Worm (Caenorhabditis elegans) whole organism, late embryonic: ENCODE results near the gene C14E2.4.

Experiments
- C08G9.2 ChIP-seq: sonication (generic microtip); optimal IDR thresholded peaks from 2 replicates; lab custom pipeline; 2016; ENCODE audit warnings: mild to moderate bottlenecking, missing genetic modification characterization, moderate library complexity, missing compliant biosample characterization
- F13H6.1 ChIP-seq: sonication (generic microtip); optimal IDR thresholded peaks from 2 replicates; lab custom pipeline; 2016; ENCODE audit warnings: missing genetic modification characterization, missing compliant biosample characterization
- K02D7.2 ChIP-seq: sonication (generic microtip); optimal IDR thresholded peaks from 2 replicates; lab custom pipeline; 2017; ENCODE audit warnings: mild to moderate bottlenecking, missing genetic modification characterization, missing compliant biosample characterization
- T23F11.4 ChIP-seq: fragments of 200-800 bp; sonication (Bioruptor generic); optimal IDR thresholded peaks from 2 replicates; lab custom pipeline; 2018; ENCODE audit warnings: mild to moderate bottlenecking, missing genetic modification characterization, missing compliant biosample characterization
- Y22D7AL.16 ChIP-seq: sonication (generic microtip); optimal IDR thresholded peaks from 2 replicates; lab custom pipeline; 2016; ENCODE audit warnings: missing genetic modification characterization, missing compliant biosample characterization
- ahr-1 ChIP-seq: sonication (generic microtip); optimal IDR thresholded peaks from 2 replicates; lab custom pipeline; 2016; ENCODE audit warnings: missing genetic modification characterization, missing compliant biosample characterization
- ceh-18 ChIP-seq: sonication (generic microtip); optimal IDR thresholded peaks from 2 replicates; lab custom pipeline; 2016; ENCODE audit warnings: missing genetic modification characterization, missing compliant biosample characterization
- ceh-19 ChIP-seq: fragments of 200-800 bp; sonication (Bioruptor generic); optimal IDR thresholded peaks from 2 replicates; lab custom pipeline; 2018; ENCODE audit warnings: mild to moderate bottlenecking, missing genetic modification characterization, missing compliant biosample characterization
- ceh-2 ChIP-seq: sonication (generic microtip); optimal IDR thresholded peaks from 2 replicates; lab custom pipeline; 2016; ENCODE audit warnings: missing genotype, missing genetic modification characterization, missing compliant biosample characterization
- ceh-24 ChIP-seq: sonication (generic microtip); optimal IDR thresholded peaks from 2 replicates; lab custom pipeline; 2016; ENCODE audit warnings: mild to moderate bottlenecking, missing genetic modification characterization, missing compliant biosample characterization
- ceh-6 ChIP-seq: fragments of 200-800 bp; sonication (Bioruptor generic); optimal IDR thresholded peaks from 2 replicates; lab custom pipeline; 2018; ENCODE audit warnings: mild to moderate bottlenecking, missing genetic modification characterization, missing compliant biosample characterization
- elt-2 ChIP-seq: sonication (generic microtip); optimal IDR thresholded peaks from 2 replicates; lab custom pipeline; 2016; ENCODE audit warnings: missing genetic modification reagents, missing genetic modification characterization, missing compliant biosample characterization
- elt-4 ChIP-seq: sonication (generic microtip); optimal IDR thresholded peaks from 2 replicates; lab custom pipeline; 2016; ENCODE audit warnings: missing genetic modification characterization, missing compliant biosample characterization
- ets-4 ChIP-seq: sonication (generic microtip); optimal IDR thresholded peaks from 2 replicates; lab custom pipeline; 2016; ENCODE audit warnings: missing genetic modification characterization, missing compliant biosample characterization
- eyg-1 ChIP-seq: sonication (generic microtip); optimal IDR thresholded peaks from 2 replicates; lab custom pipeline; 2016; ENCODE audit warnings: missing genotype, missing genetic modification characterization, missing compliant biosample characterization
- fkh-10 ChIP-seq: fragments of 150-350 bp; optimal IDR thresholded peaks from 2 replicates; lab custom pipeline; 2014; ENCODE audit warnings: missing biosample characterization, missing genetic modification reagents, missing genetic modification characterization
- gmeb-2 ChIP-seq: sonication (generic microtip); optimal IDR thresholded peaks from 2 replicates; lab custom pipeline; 2016; ENCODE audit warnings: missing genetic modification characterization, inconsistent platforms, missing compliant biosample characterization
- hlh-30 ChIP-seq: sonication (generic microtip); optimal IDR thresholded peaks from 2 replicates; lab custom pipeline; 2017; ENCODE audit warnings: antibody characterized with exemption, missing genetic modification characterization, missing compliant biosample characterization; ENCODE audit not compliant: insufficient read depth
- lim-6 ChIP-seq: sonication (generic microtip); optimal IDR thresholded peaks from 2 replicates; lab custom pipeline; 2016; ENCODE audit warnings: missing genetic modification characterization, missing compliant biosample characterization
- madf-2 ChIP-seq: sonication (generic microtip); optimal IDR thresholded peaks from 2 replicates; lab custom pipeline; 2017; ENCODE audit warnings: missing genetic modification characterization, missing compliant biosample characterization
- mec-3 ChIP-seq: sonication (generic microtip); optimal IDR thresholded peaks from 2 replicates; lab custom pipeline; 2016; ENCODE audit warnings: borderline replicate concordance, missing genetic modification characterization, missing compliant biosample characterization
- nhr-11 ChIP-seq: fragments of 150-350 bp; optimal IDR thresholded peaks from 2 replicates; lab custom pipeline; 2014; ENCODE audit warnings: missing biosample characterization, missing genetic modification characterization
- npax-4 ChIP-seq: sonication (generic microtip); optimal IDR thresholded peaks from 2 replicates; lab custom pipeline; 2016; ENCODE audit warnings: missing genetic modification characterization, missing compliant biosample characterization
- pag-3 ChIP-seq: sonication (generic microtip); optimal IDR thresholded peaks from 2 replicates; lab custom pipeline; 2016; ENCODE audit warnings: missing compliant biosample characterization, missing genetic modification characterization, borderline replicate concordance
- pax-1 ChIP-seq: fragments of 150-350 bp; optimal IDR thresholded peaks from 2 replicates; lab custom pipeline; 2014; ENCODE audit warnings: missing biosample characterization, missing genetic modification characterization
- pha-4 ChIP-seq: fragments of 150-350 bp; optimal IDR thresholded peaks from 2 replicates; lab custom pipeline; 2018; ENCODE audit warnings: missing biosample characterization, missing genetic modification reagents, missing genetic modification characterization
- ref-2 ChIP-seq: sonication (generic microtip); optimal IDR thresholded peaks from 2 replicates; lab custom pipeline; 2016; ENCODE audit warnings: missing genetic modification characterization, missing compliant biosample characterization
- rnt-1 ChIP-seq: sonication (generic microtip); optimal IDR thresholded peaks from 2 replicates; lab custom pipeline; 2016; ENCODE audit warnings: missing genetic modification characterization, missing compliant biosample characterization
- syd-9 ChIP-seq: sonication (generic microtip); optimal IDR thresholded peaks from 2 replicates; lab custom pipeline; 2016; ENCODE audit warnings: mild to moderate bottlenecking, missing genetic modification characterization, moderate library complexity, missing compliant biosample characterization
- tbx-2 ChIP-seq: sonication (generic microtip); optimal IDR thresholded peaks from 2 replicates; lab custom pipeline; 2016; ENCODE audit warnings: missing genetic modification characterization, missing compliant biosample characterization
- ttx-3 ChIP-seq: sonication (generic microtip); optimal IDR thresholded peaks from 2 replicates; lab custom pipeline; 2016; ENCODE audit warnings: missing genetic modification reagents, missing genetic modification characterization, missing compliant biosample characterization
- unc-3 ChIP-seq, 2 experiments: fragments of 200-800 bp in 1 of 2; sonication (Bioruptor generic) in 1 of 2; sonication (generic microtip) in 1 of 2; conservative IDR thresholded peaks in 1 of 2; optimal IDR thresholded peaks in 1 of 2; 2 replicates each; pipeline versions ENCODE4 v1.3.6 to Lab custom; 2016 to 2022; ENCODE audit warnings: missing compliant biosample characterization in 2 of 2, missing genetic modification characterization in 2 of 2, missing genetic modification reagents in 1 of 2
- unc-42 ChIP-seq: sonication (generic microtip); optimal IDR thresholded peaks from 2 replicates; lab custom pipeline; 2016; ENCODE audit warnings: missing genotype, missing genetic modification characterization, missing compliant biosample characterization
- unc-86 ChIP-seq: sonication (generic microtip); optimal IDR thresholded peaks from 2 replicates; lab custom pipeline; 2016; ENCODE audit warnings: missing genetic modification characterization, missing compliant biosample characterization
- zip-5 ChIP-seq: sonication (generic microtip); optimal IDR thresholded peaks from 2 replicates; lab custom pipeline; 2016; ENCODE audit warnings: missing genetic modification characterization, missing compliant biosample characterization
- ztf-16 ChIP-seq: sonication (generic microtip); optimal IDR thresholded peaks from 2 replicates; lab custom pipeline; 2017; ENCODE audit warnings: missing genetic modification characterization, missing compliant biosample characterization

The C14E2.4 gene

DNA sequence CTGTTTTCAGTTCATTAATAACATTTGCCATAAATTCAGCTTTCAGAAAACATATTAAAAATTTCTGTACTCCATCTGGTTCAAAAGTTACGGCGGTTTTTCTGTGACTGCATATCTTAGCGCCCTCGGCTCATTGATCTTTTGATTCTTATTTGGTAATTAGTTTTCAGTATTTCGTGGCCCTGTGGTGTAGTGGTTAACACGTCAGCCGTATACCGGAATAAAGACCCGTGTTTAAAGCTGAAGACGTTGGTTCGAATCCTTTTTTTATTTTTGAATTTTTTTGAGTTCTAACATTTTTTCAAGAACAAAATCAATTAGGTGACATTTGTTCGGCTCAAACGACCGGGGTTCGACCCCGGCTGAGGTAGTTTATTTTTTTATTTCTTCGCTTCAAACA is 9.3 kb upstream of the C14E2.4 start:
- TF ChIP-seq F13H6.1 (tag; lab: Kevin White, UChicago) (no peak), pha-4 (tag; lab: Kevin White, UChicago) (no peak), ttx-3 (tag; lab: Kevin White, UChicago) (no peak), syd-9 (tag; lab: Kevin White, UChicago) (no peak), ztf-16 (tag; lab: Kevin White, UChicago) (no peak), gmeb-2 (tag; lab: Kevin White, UChicago) (no peak), hlh-30 (tag; lab: Kevin White, UChicago) (no peak), elt-2 (tag; lab: Kevin White, UChicago) (no peak), ceh-18 (tag; lab: Kevin White, UChicago) (no peak), lim-6 (tag; lab: Kevin White, UChicago) (no peak), pax-1 (tag; lab: Kevin White, UChicago) (no peak), madf-2 (tag; lab: Kevin White, UChicago) (no peak), pag-3 (tag; lab: Kevin White, UChicago) (no peak), K02D7.2 (tag; lab: Kevin White, UChicago) (no peak)

ce11 chrX:1829937-1830336 is 8.8 kb upstream of the C14E2.4 start, which contains the start of gene C14E2.6:
Gene C14E2.6 (minus strand): TSS chrX:1830037.
- no peak for TF ChIP-seq mec-3 (tag; lab: Kevin White, UChicago)
- TF ChIP-seq rnt-1 (tag; lab: Kevin White, UChicago), result no peak
- TF ChIP-seq npax-4 (tag; lab: Kevin White, UChicago), result no peak
- no peak for TF ChIP-seq lim-6 (tag; lab: Kevin White, UChicago)
- TF ChIP-seq ceh-24 (tag; lab: Kevin White, UChicago), result no peak
- no peak for TF ChIP-seq nhr-11 (tag; lab: Kevin White, UChicago)
- no peak for TF ChIP-seq tbx-2 (tag; lab: Kevin White, UChicago)
- TF ChIP-seq, all 69 proteins: peak for 0

DNA sequence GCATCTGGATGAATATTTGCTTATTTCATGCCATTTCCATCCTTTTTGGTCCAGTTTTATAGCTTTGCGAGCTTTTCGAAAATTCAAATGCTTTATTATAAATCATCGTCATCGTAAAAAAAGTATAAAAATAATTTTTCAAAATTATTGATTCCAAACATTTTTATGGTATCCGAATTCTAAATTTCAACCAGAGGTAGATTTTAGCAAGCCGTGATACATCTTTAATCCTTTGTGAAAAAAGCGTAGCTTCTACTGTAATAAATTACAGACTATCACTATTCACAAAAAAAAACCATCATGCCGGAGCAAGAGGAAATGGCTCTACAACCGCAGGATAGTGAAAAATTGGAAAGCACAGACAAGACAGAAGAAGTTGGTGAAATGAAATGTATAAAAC is 5.0 kb upstream of the C14E2.4 start, which contains the start of gene C14E2.1:
Gene C14E2.1 (plus strand): TSS at position 301 of the 400 bp plus-strand sequence.
- TF ChIP-seq T23F11.4 (no peak), C08G9.2 (tag; lab: Kevin White, UChicago) (no peak), ahr-1 (tag; lab: Kevin White, UChicago) (no peak), ceh-24 (tag; lab: Kevin White, UChicago) (no peak), zip-5 (tag; lab: Kevin White, UChicago) (no peak), Y22D7AL.16 (no peak), ceh-2 (tag; lab: Kevin White, UChicago) (no peak), nhr-11 (tag; lab: Kevin White, UChicago) (no peak), fkh-10 (GFP tag; lab: Kevin White, UChicago) (no peak), ets-4 (tag; lab: Kevin White, UChicago) (no peak), unc-42 (tag; lab: Kevin White, UChicago) (no peak), ceh-19 (GFP tag; lab: Kevin White, UChicago) (no peak), elt-4 (no peak), npax-4 (tag; lab: Kevin White, UChicago) (no peak), pha-4 (tag; lab: Kevin White, UChicago) (no peak), unc-86 (tag; lab: Kevin White, UChicago) (no peak), ceh-6 (GFP tag; lab: Kevin White, UChicago) (no peak)

ce11 chrX:1825290-1825832 is 4.2 kb upstream of the C14E2.4 start, which contains the start of gene C14E2.5:
Gene C14E2.5 (minus strand): TSS chrX:1825340.
- TF ChIP-seq C08G9.2 (tag; lab: Kevin White, UChicago) (no peak), eyg-1 (no peak), unc-42 (tag; lab: Kevin White, UChicago) (no peak), unc-3 (GFP tag; conservative IDR thresholded peaks at IDR 0.05; lab: Robert Waterston, UW) (no peak), unc-3 (tag; optimal IDR thresholded peaks at IDR 0.05; lab: Kevin White, UChicago) (no peak), ref-2 (tag; lab: Kevin White, UChicago) (no peak), pag-3 (tag; lab: Kevin White, UChicago) (no peak)
